Worm (Caenorhabditis elegans) whole organism, mixed stage, embryonic: ENCODE results near the gene R02E12.4.

Experiments
- bed-3 ChIP-seq: fragments of 200-800 bp; sonication (Bioruptor generic); optimal IDR thresholded peaks from 3 replicates; lab custom pipeline; 2018; ENCODE audit warnings: mild to moderate bottlenecking, missing genetic modification characterization, moderate library complexity, missing compliant biosample characterization
- ceh-39 ChIP-seq: fragments of 150-350 bp; optimal IDR thresholded peaks from 2 replicates; lab custom pipeline; 2014; ENCODE audit warnings: missing biosample characterization, missing genetic modification characterization
- ces-1 ChIP-seq: fragments of 150-350 bp; optimal IDR thresholded peaks from 2 replicates; lab custom pipeline; 2014; ENCODE audit warnings: missing biosample characterization, missing genetic modification reagents, missing genetic modification characterization
- elt-3 ChIP-seq: fragments of 150-350 bp; optimal IDR thresholded peaks from 2 replicates; lab custom pipeline; 2014; ENCODE audit warnings: missing biosample characterization, missing genetic modification characterization
- flh-1 ChIP-seq: fragments of 200-800 bp; sonication (Bioruptor generic); optimal IDR thresholded peaks from 2 replicates; lab custom pipeline; 2018; ENCODE audit warnings: mild to moderate bottlenecking, missing genetic modification characterization, moderate library complexity, missing compliant biosample characterization
- lin-13 ChIP-seq: fragments of 150-350 bp; optimal IDR thresholded peaks from 2 replicates; lab custom pipeline; 2014; ENCODE audit warnings: missing biosample characterization, missing genetic modification characterization
- lin-32 ChIP-seq: fragments of 200-800 bp; sonication (Bioruptor generic); optimal IDR thresholded peaks from 2 replicates; lab custom pipeline; 2018; ENCODE audit warnings: mild to moderate bottlenecking, missing genetic modification characterization, missing compliant biosample characterization
- mab-5 ChIP-seq: fragments of 150-350 bp; optimal IDR thresholded peaks from 2 replicates; lab custom pipeline; 2014; ENCODE audit warnings: missing biosample characterization, missing genetic modification characterization
- mls-2 ChIP-seq: sonication (generic microtip); optimal IDR thresholded peaks from 2 replicates; lab custom pipeline; 2016; ENCODE audit warnings: mild to moderate bottlenecking, missing genetic modification characterization, moderate library complexity, missing compliant biosample characterization
- nhr-12 ChIP-seq: fragments of 150-350 bp; optimal IDR thresholded peaks from 2 replicates; lab custom pipeline; 2014; ENCODE audit warnings: missing biosample characterization, missing genetic modification characterization
- nhr-2 ChIP-seq: fragments of 150-350 bp; optimal IDR thresholded peaks from 2 replicates; lab custom pipeline; 2014; ENCODE audit warnings: missing biosample characterization, missing genetic modification characterization
- tbx-8 ChIP-seq: fragments of 200-800 bp; sonication (Bioruptor generic); optimal IDR thresholded peaks from 2 replicates; lab custom pipeline; 2018; ENCODE audit warnings: mild to moderate bottlenecking, missing genetic modification characterization, moderate library complexity, missing compliant biosample characterization
- unc-120 ChIP-seq: sonication (generic microtip); optimal IDR thresholded peaks from 2 replicates; lab custom pipeline; 2017; ENCODE audit warnings: missing genetic modification characterization, missing compliant biosample characterization; ENCODE audit not compliant: poor library complexity, severe bottlenecking
- unc-39 ChIP-seq: fragments of 150-350 bp; optimal IDR thresholded peaks from 2 replicates; lab custom pipeline; 2014; ENCODE audit warnings: missing biosample characterization, missing genetic modification characterization
- unc-62 ChIP-seq: fragments of 150-350 bp; optimal IDR thresholded peaks from 2 replicates; lab custom pipeline; 2014; ENCODE audit warnings: missing biosample characterization, missing genetic modification reagents, missing genetic modification characterization
- zip-8 ChIP-seq: fragments of 150-350 bp; optimal IDR thresholded peaks from 2 replicates; lab custom pipeline; 2014; ENCODE audit warnings: missing biosample characterization, missing genetic modification characterization
- ztf-11 ChIP-seq: fragments of 150-350 bp; optimal IDR thresholded peaks from 2 replicates; lab custom pipeline; 2014; ENCODE audit warnings: missing biosample characterization, missing genetic modification characterization

Gene R02E12.4

ce11 chrX:4018566-4019182, 13.6 kb downstream of the R02E12.4 start:
- TF ChIP-seq bed-3 (GFP tag; lab: Kevin White, UChicago) (no peak), mab-5 (tag; lab: Kevin White, UChicago) (no peak), ces-1 (no peak), unc-39 (tag; lab: Kevin White, UChicago) (no peak), elt-3 (tag; lab: Kevin White, UChicago) (no peak), flh-1 (no peak), nhr-2 (tag; lab: Kevin White, UChicago) (no peak), nhr-12 (no peak), unc-62 (GFP tag; lab: Kevin White, UChicago) (no peak), tbx-8 (no peak), mls-2 (no peak), zip-8 (tag; lab: Kevin White, UChicago) (no peak)
- TF ChIP-seq, all 35 proteins: peak for 0

- TF ChIP-seq ceh-39 (tag; lab: Kevin White, UChicago) (no peak), ztf-11 (tag; lab: Kevin White, UChicago) (no peak), bed-3 (GFP tag; lab: Kevin White, UChicago) (no peak), unc-39 (tag; lab: Kevin White, UChicago) (no peak), unc-120 (tag; lab: Kevin White, UChicago) (no peak), nhr-2 (tag; lab: Kevin White, UChicago) (no peak), lin-13 (no peak), lin-32 (GFP tag; lab: Kevin White, UChicago) (no peak)
These were observed 16.9 kb downstream of the R02E12.4 start, which contains the start of gene acr-10 for ce11 chrX:4021967-4022366. Gene acr-10, plus strand, starts transcription at chrX:4022267.
